Worm (Caenorhabditis elegans) whole organism, young adult: ENCODE measurements around the gene ins-39.
A peak's percentile ranks its signal among the peaks of the same experiment; 100 is the strongest.

Experiments
- C06A6.2 ChIP-seq: fragments of 200-800 bp; sonication (Bioruptor generic); conservative IDR thresholded peaks from 2 replicates; pipeline ENCODE4 v1.3.6; 2022; ENCODE audit warnings: missing genetic modification characterization, missing compliant biosample characterization
- F23B12.7 ChIP-seq: sonication (generic microtip); optimal IDR thresholded peaks from 2 replicates; lab custom pipeline; 2017; ENCODE audit warnings: missing genetic modification characterization, mild to moderate bottlenecking, missing compliant biosample characterization, antibody characterized with exemption, moderate library complexity; ENCODE audit not compliant: insufficient read depth
- F33H1.4 ChIP-seq: fragments of 200-800 bp; sonication (Bioruptor generic); IDR thresholded peaks from 2 replicates; pipeline ENCODE4 v1.3.6; 2022; ENCODE audit warnings: missing genetic modification reagents, missing genetic modification characterization, missing compliant biosample characterization
- F37B4.10 ChIP-seq: fragments of 200-800 bp; sonication (Bioruptor generic); IDR thresholded peaks from 2 replicates; pipeline ENCODE4 v1.3.6; 2022; ENCODE audit warnings: missing genetic modification characterization, missing compliant biosample characterization
- F49E8.2 ChIP-seq: sonication (generic microtip); optimal IDR thresholded peaks from 3 replicates; lab custom pipeline; 2017; ENCODE audit warnings: missing genetic modification characterization, mild to moderate bottlenecking, missing compliant biosample characterization, antibody characterized with exemption, moderate library complexity; ENCODE audit not compliant: insufficient read depth
- K12H6.12 ChIP-seq: fragments of 200-800 bp; sonication (Bioruptor generic); optimal IDR thresholded peaks from 2 replicates; lab custom pipeline; 2018; ENCODE audit warnings: mild to moderate bottlenecking, missing genetic modification characterization, missing compliant biosample characterization
- Y53G8AR.9 ChIP-seq: fragments of 200-800 bp; sonication (Bioruptor generic); conservative IDR thresholded peaks from 2 replicates; pipeline ENCODE4 v1.3.6; 2022; ENCODE audit warnings: missing genetic modification reagents, missing genetic modification characterization, missing compliant biosample characterization
- Y79H2A.3 ChIP-seq: fragments of 200-800 bp; sonication (Bioruptor generic); conservative IDR thresholded peaks from 2 replicates; pipeline ENCODE4 v1.3.6; 2022; ENCODE audit warnings: missing genetic modification reagents, missing genetic modification characterization, missing compliant biosample characterization
- Y95B8A.8 ChIP-seq: fragments of 200-800 bp; sonication (Bioruptor generic); IDR thresholded peaks from 2 replicates; pipeline ENCODE4 v1.3.6; 2022; ENCODE audit warnings: missing genetic modification reagents, missing genetic modification characterization, missing compliant biosample characterization
- ama-1 ChIP-seq, 3 experiments: fragments of 150-350 bp in 1 of 3; sonication (generic microtip) in 2 of 3; optimal IDR thresholded peaks; 2 replicates each; lab custom pipeline; 2014 to 2018; ENCODE audit warnings: missing biosample characterization in 2 of 3, missing genetic modification characterization in 2 of 3, missing genetic modification reagents in 2 of 3
- aptf-3 ChIP-seq: fragments of 200-800 bp; sonication (Bioruptor generic); IDR thresholded peaks from 2 replicates; pipeline ENCODE4 v1.3.6; 2022; ENCODE audit warnings: missing genetic modification characterization, missing compliant biosample characterization
- attf-5 ChIP-seq: fragments of 200-800 bp; sonication (Bioruptor generic); optimal IDR thresholded peaks from 2 replicates; lab custom pipeline; 2018; ENCODE audit warnings: mild to moderate bottlenecking, missing genetic modification characterization, missing compliant biosample characterization
- bed-1 ChIP-seq: fragments of 200-800 bp; sonication (Bioruptor generic); IDR thresholded peaks from 2 replicates; pipeline ENCODE4 v1.3.6; 2022; ENCODE audit warnings: missing genetic modification reagents, missing genetic modification characterization, missing compliant biosample characterization
- ccch-3 ChIP-seq: fragments of 200-800 bp; sonication (Bioruptor generic); optimal IDR thresholded peaks from 2 replicates; lab custom pipeline; 2018; ENCODE audit warnings: mild to moderate bottlenecking, missing genetic modification characterization, missing compliant biosample characterization
- cebp-1 ChIP-seq, 2 experiments: fragments of 200-800 bp in 1 of 2; sonication (Bioruptor generic) in 1 of 2; sonication (generic microtip) in 1 of 2; IDR thresholded peaks in 1 of 2; optimal IDR thresholded peaks in 1 of 2; 2 replicates each; pipeline versions ENCODE4 v1.3.6 to Lab custom; 2017 to 2022; ENCODE audit warnings: missing compliant biosample characterization in 2 of 2, missing genetic modification characterization in 2 of 2, mild to moderate bottlenecking in 1 of 2, missing genetic modification reagents in 1 of 2, moderate library complexity in 1 of 2
- cebp-2 ChIP-seq: fragments of 200-800 bp; sonication (Bioruptor generic); IDR thresholded peaks from 2 replicates; pipeline ENCODE4 v1.3.6; 2022; ENCODE audit warnings: missing genetic modification characterization, missing compliant biosample characterization
- ceh-58 ChIP-seq: fragments of 200-800 bp; sonication (Bioruptor generic); IDR thresholded peaks from 2 replicates; pipeline ENCODE4 v1.3.6; 2022; ENCODE audit warnings: missing genetic modification characterization, missing compliant biosample characterization
- ceh-79 ChIP-seq: sonication (generic microtip); optimal IDR thresholded peaks from 2 replicates; lab custom pipeline; 2017; ENCODE audit warnings: mild to moderate bottlenecking, missing genetic modification characterization, missing compliant biosample characterization
- chd-7 ChIP-seq: sonication (generic microtip); optimal IDR thresholded peaks from 2 replicates; lab custom pipeline; 2016; ENCODE audit warnings: mild to moderate bottlenecking, missing genetic modification characterization, moderate library complexity, missing compliant biosample characterization
- dox-1 ChIP-seq: fragments of 200-800 bp; sonication (Bioruptor generic); IDR thresholded peaks from 2 replicates; pipeline ENCODE4 v1.3.6; 2022; ENCODE audit warnings: missing genetic modification reagents, missing genetic modification characterization, missing compliant biosample characterization
- efl-1 ChIP-seq: fragments of 150-350 bp; optimal IDR thresholded peaks from 2 replicates; lab custom pipeline; 2014; ENCODE audit warnings: missing biosample characterization, missing genetic modification reagents, missing genetic modification characterization
- egl-18 ChIP-seq: fragments of 200-800 bp; sonication (Bioruptor generic); IDR thresholded peaks from 2 replicates; pipeline ENCODE4 v1.3.6; 2022; ENCODE audit warnings: missing genetic modification reagents, missing genetic modification characterization, missing compliant biosample characterization
- egl-44 ChIP-seq: fragments of 200-800 bp; sonication (Bioruptor generic); IDR thresholded peaks from 2 replicates; pipeline ENCODE4 v1.3.6; 2022; ENCODE audit warnings: missing genetic modification reagents, missing genetic modification characterization, missing compliant biosample characterization
- egrh-3 ChIP-seq: fragments of 200-800 bp; sonication (Bioruptor generic); IDR thresholded peaks from 2 replicates; pipeline ENCODE4 v1.3.6; 2022; ENCODE audit warnings: missing genetic modification reagents, missing genetic modification characterization, missing compliant biosample characterization
- fkh-3 ChIP-seq: sonication (generic microtip); optimal IDR thresholded peaks from 2 replicates; lab custom pipeline; 2016; ENCODE audit warnings: mild to moderate bottlenecking, missing genetic modification characterization, missing compliant biosample characterization
- hlh-12 ChIP-seq: sonication (generic microtip); optimal IDR thresholded peaks from 2 replicates; lab custom pipeline; 2016; ENCODE audit warnings: missing genetic modification characterization, missing compliant biosample characterization
- hlh-26 ChIP-seq: fragments of 200-800 bp; sonication (Bioruptor generic); conservative IDR thresholded peaks from 2 replicates; pipeline ENCODE4 v1.3.6; 2022; ENCODE audit warnings: missing genetic modification reagents, missing genetic modification characterization, missing compliant biosample characterization
- hsf-1 ChIP-seq: fragments of 200-800 bp; sonication (Bioruptor generic); IDR thresholded peaks from 2 replicates; pipeline ENCODE4 v1.3.6; 2022; ENCODE audit warnings: missing genetic modification reagents, missing genetic modification characterization, missing compliant biosample characterization
- let-526 ChIP-seq: fragments of 200-800 bp; sonication (Bioruptor generic); IDR thresholded peaks from 2 replicates; pipeline ENCODE4 v1.3.6; 2022; ENCODE audit warnings: missing genetic modification reagents, missing genetic modification characterization, missing compliant biosample characterization
- let-607 ChIP-seq, 2 experiments: fragments of 200-800 bp in 1 of 2; sonication (Bioruptor generic) in 1 of 2; sonication (generic microtip) in 1 of 2; optimal IDR thresholded peaks; 2 replicates each; lab custom pipeline; 2016 to 2018; ENCODE audit warnings: mild to moderate bottlenecking in 2 of 2, missing compliant biosample characterization in 2 of 2, missing genetic modification characterization in 2 of 2, moderate library complexity in 2 of 2, missing genotype in 1 of 2
- lsy-27 ChIP-seq: sonication (generic microtip); optimal IDR thresholded peaks from 2 replicates; lab custom pipeline; 2017; ENCODE audit warnings: missing genetic modification characterization, mild to moderate bottlenecking, missing compliant biosample characterization, antibody characterized with exemption, missing genotype, borderline replicate concordance; ENCODE audit not compliant: insufficient read depth
- mes-4 ChIP-seq: sonication (generic microtip); optimal IDR thresholded peaks from 2 replicates; lab custom pipeline; 2016; ENCODE audit warnings: missing genotype, missing genetic modification characterization, missing compliant biosample characterization
- nfya-1 ChIP-seq: sonication (generic microtip); optimal IDR thresholded peaks from 2 replicates; lab custom pipeline; 2017; ENCODE audit warnings: antibody characterized with exemption, missing compliant biosample characterization, missing genetic modification characterization, borderline replicate concordance; ENCODE audit not compliant: insufficient read depth
- nhr-27 ChIP-seq: fragments of 200-800 bp; sonication (Bioruptor generic); optimal IDR thresholded peaks from 2 replicates; lab custom pipeline; 2018; ENCODE audit warnings: mild to moderate bottlenecking, missing genetic modification characterization, moderate library complexity, missing compliant biosample characterization
- pbrm-1 ChIP-seq: fragments of 200-800 bp; sonication (Bioruptor generic); IDR thresholded peaks from 2 replicates; pipeline ENCODE4 v1.3.6; 2022; ENCODE audit warnings: missing genetic modification reagents, missing genetic modification characterization, missing compliant biosample characterization
- rcor-1 ChIP-seq: fragments of 200-800 bp; sonication (Bioruptor generic); IDR thresholded peaks from 2 replicates; pipeline ENCODE4 v1.3.6; 2022; ENCODE audit warnings: missing genetic modification reagents, missing genetic modification characterization, missing compliant biosample characterization
- rec-8 ChIP-seq, 2 experiments: sonication (generic microtip); optimal IDR thresholded peaks; 2 replicates each; lab custom pipeline; 2016; ENCODE audit warnings: mild to moderate bottlenecking in 2 of 2, missing genetic modification characterization in 2 of 2, missing genetic modification reagents in 2 of 2, missing genotype in 2 of 2, missing biosample characterization in 1 of 2, missing compliant biosample characterization in 1 of 2, moderate library complexity in 1 of 2
- repo-1 ChIP-seq: sonication (generic microtip); optimal IDR thresholded peaks from 2 replicates; lab custom pipeline; 2017; ENCODE audit warnings: mild to moderate bottlenecking, missing genetic modification characterization, missing compliant biosample characterization
- sdz-38 ChIP-seq: sonication (generic microtip); optimal IDR thresholded peaks from 2 replicates; lab custom pipeline; 2016; ENCODE audit warnings: missing genotype, missing genetic modification characterization, missing compliant biosample characterization
- sea-2 ChIP-seq: fragments of 200-800 bp; sonication (Bioruptor generic); IDR thresholded peaks from 2 replicates; pipeline ENCODE4 v1.3.6; 2022; ENCODE audit warnings: missing genetic modification characterization, missing compliant biosample characterization
- snpc-3.4 ChIP-seq: sonication (generic microtip); optimal IDR thresholded peaks from 2 replicates; lab custom pipeline; 2017; ENCODE audit warnings: missing genetic modification characterization, mild to moderate bottlenecking, missing compliant biosample characterization, antibody characterized with exemption, moderate library complexity, missing genotype, missing genetic modification reagents
- unc-130 ChIP-seq: sonication (generic microtip); optimal IDR thresholded peaks from 2 replicates; lab custom pipeline; 2016; ENCODE audit warnings: missing genetic modification reagents, missing genetic modification characterization, missing compliant biosample characterization
- xnd-1 ChIP-seq: sonication (generic microtip); optimal IDR thresholded peaks from 2 replicates; lab custom pipeline; 2016; ENCODE audit warnings: missing genotype, missing genetic modification reagents, missing genetic modification characterization, missing compliant biosample characterization
- ztf-28 ChIP-seq: fragments of 200-800 bp; sonication (Bioruptor generic); IDR thresholded peaks from 2 replicates; pipeline ENCODE4 v1.3.6; 2022; ENCODE audit warnings: missing genetic modification reagents, missing genetic modification characterization, missing compliant biosample characterization
- ztf-3 ChIP-seq: fragments of 200-800 bp; sonication (Bioruptor generic); optimal IDR thresholded peaks from 2 replicates; lab custom pipeline; 2018; ENCODE audit warnings: mild to moderate bottlenecking, missing genetic modification characterization, missing compliant biosample characterization

Gene ins-39

ce11 chrX:1322997-1323396 lies 21.2 kb downstream of the ins-39 start (continued):
- TF ChIP-seq ama-1 (optimal IDR thresholded peaks at IDR 0.05; lab: Kevin White, UChicago) (no peak), ama-1 (GFP tag; optimal IDR thresholded peaks at IDR 0.05; lab: Kevin White, UChicago) (no peak), attf-5 (GFP tag; lab: Kevin White, UChicago) (peak; percentile 16), snpc-3.4 (tag; lab: Kevin White, UChicago) (no peak), repo-1 (tag; lab: Kevin White, UChicago) (peak; percentile 59), nhr-27 (no peak), ztf-28 (GFP tag; lab: Robert Waterston, UW) (no peak), bed-1 (GFP tag; lab: Robert Waterston, UW) (no peak), C06A6.2 (GFP tag; lab: Robert Waterston, UW) (no peak), hlh-26 (GFP tag; lab: Robert Waterston, UW) (no peak), pbrm-1 (no peak), F49E8.2 (tag; lab: Kevin White, UChicago) (no peak), hlh-12 (tag; lab: Kevin White, UChicago) (no peak), F33H1.4 (GFP tag; lab: Robert Waterston, UW) (no peak), ztf-3 (GFP tag; lab: Kevin White, UChicago) (no peak), rec-8 (tag; optimal IDR thresholded peaks at IDR 0.05; lab: Kevin White, UChicago) (no peak), dox-1 (GFP tag; lab: Robert Waterston, UW) (peak; percentile 87), sdz-38 (tag; lab: Kevin White, UChicago) (no peak), ceh-79 (no peak), rcor-1 (GFP tag; lab: Robert Waterston, UW) (peak; percentile 54), let-526 (GFP tag; lab: Robert Waterston, UW) (no peak), egl-18 (GFP tag; lab: Robert Waterston, UW) (no peak), cebp-2 (GFP tag; lab: Robert Waterston, UW) (no peak), F23B12.7 (tag; lab: Kevin White, UChicago) (peak; percentile 59), sea-2 (GFP tag; lab: Robert Waterston, UW) (no peak), hsf-1 (no peak), egrh-3 (GFP tag; lab: Robert Waterston, UW) (no peak), K12H6.12 (peak; percentile 53), egl-44 (GFP tag; lab: Robert Waterston, UW) (0 out of 2 replicates have a peak, but pooled peaks have one; percentile 10), Y95B8A.8 (GFP tag; lab: Robert Waterston, UW) (no peak), Y79H2A.3 (GFP tag; lab: Robert Waterston, UW) (no peak), cebp-1 (GFP tag; IDR thresholded peaks at IDR 0.05; lab: Robert Waterston, UW) (0 out of 2 replicates have a peak, but pooled peaks have one; percentile 16), cebp-1 (tag; optimal IDR thresholded peaks at IDR 0.05; lab: Kevin White, UChicago) (peak; percentile 76), mes-4 (tag; lab: Kevin White, UChicago) (no peak), nfya-1 (tag; lab: Kevin White, UChicago) (no peak), xnd-1 (tag; lab: Kevin White, UChicago) (no peak), let-607 (tag; optimal IDR thresholded peaks at IDR 0.05; lab: Kevin White, UChicago) (no peak), chd-7 (tag; lab: Kevin White, UChicago) (no peak), Y53G8AR.9 (GFP tag; lab: Robert Waterston, UW) (no peak), lsy-27 (tag; lab: Kevin White, UChicago) (no peak), fkh-3 (no peak), unc-130 (no peak), ceh-58 (GFP tag; lab: Robert Waterston, UW) (no peak), efl-1 (no peak), F37B4.10 (GFP tag; lab: Robert Waterston, UW) (no peak), aptf-3 (GFP tag; lab: Robert Waterston, UW) (0 out of 2 replicates have a peak, but pooled peaks have one; percentile 39), ccch-3 (GFP tag; lab: Kevin White, UChicago) (no peak)
